Worm (Caenorhabditis elegans) whole organism, late embryonic: ENCODE results near the gene Y38E10A.34.

Source experiments
- C08G9.2 ChIP-seq: sonication (generic microtip); optimal IDR thresholded peaks from 2 replicates; lab custom pipeline; 2016; ENCODE audit warnings: mild to moderate bottlenecking, missing genetic modification characterization, moderate library complexity, missing compliant biosample characterization
- C38D4.7 ChIP-seq: fragments of 200-800 bp; sonication (Bioruptor generic); optimal IDR thresholded peaks from 2 replicates; lab custom pipeline; 2018; ENCODE audit warnings: mild to moderate bottlenecking, missing genetic modification characterization, moderate library complexity, missing compliant biosample characterization
- K02D7.2 ChIP-seq: sonication (generic microtip); optimal IDR thresholded peaks from 2 replicates; lab custom pipeline; 2017; ENCODE audit warnings: mild to moderate bottlenecking, missing genetic modification characterization, missing compliant biosample characterization
- K09A11.1 ChIP-seq: sonication (generic microtip); optimal IDR thresholded peaks from 2 replicates; lab custom pipeline; 2017; ENCODE audit warnings: antibody characterized with exemption, mild to moderate bottlenecking, missing genetic modification characterization, missing compliant biosample characterization; ENCODE audit not compliant: insufficient read depth
- ama-1 ChIP-seq: fragments of 150-350 bp; optimal IDR thresholded peaks from 2 replicates; lab custom pipeline; 2014
- ceh-14 ChIP-seq: sonication (generic microtip); optimal IDR thresholded peaks from 2 replicates; lab custom pipeline; 2016; ENCODE audit warnings: missing genotype, missing genetic modification characterization, missing compliant biosample characterization
- ceh-18 ChIP-seq: sonication (generic microtip); optimal IDR thresholded peaks from 2 replicates; lab custom pipeline; 2016; ENCODE audit warnings: missing genetic modification characterization, missing compliant biosample characterization
- ceh-19 ChIP-seq: fragments of 200-800 bp; sonication (Bioruptor generic); optimal IDR thresholded peaks from 2 replicates; lab custom pipeline; 2018; ENCODE audit warnings: mild to moderate bottlenecking, missing genetic modification characterization, missing compliant biosample characterization
- ceh-22 ChIP-seq: sonication (generic microtip); optimal IDR thresholded peaks from 2 replicates; lab custom pipeline; 2017; ENCODE audit warnings: missing biosample characterization, missing genetic modification characterization
- ceh-30 ChIP-seq: fragments of 150-350 bp; optimal IDR thresholded peaks from 2 replicates; lab custom pipeline; 2014; ENCODE audit warnings: missing biosample characterization, missing genetic modification characterization
- ceh-31 ChIP-seq: sonication (generic microtip); optimal IDR thresholded peaks from 2 replicates; lab custom pipeline; 2016; ENCODE audit warnings: missing genetic modification characterization, missing compliant biosample characterization
- ceh-45 ChIP-seq: fragments of 200-800 bp; sonication (Bioruptor generic); IDR thresholded peaks from 2 replicates; pipeline ENCODE4 v1.3.6; 2022; ENCODE audit warnings: missing genetic modification reagents, missing genetic modification characterization, missing compliant biosample characterization
- ceh-6 ChIP-seq: fragments of 200-800 bp; sonication (Bioruptor generic); optimal IDR thresholded peaks from 2 replicates; lab custom pipeline; 2018; ENCODE audit warnings: mild to moderate bottlenecking, missing genetic modification characterization, missing compliant biosample characterization
- che-1 ChIP-seq: sonication (generic microtip); optimal IDR thresholded peaks from 2 replicates; lab custom pipeline; 2016; ENCODE audit warnings: mild to moderate bottlenecking, missing genetic modification characterization, missing compliant biosample characterization
- dmd-4 ChIP-seq: sonication (generic microtip); optimal IDR thresholded peaks from 2 replicates; lab custom pipeline; 2016; ENCODE audit warnings: borderline replicate concordance, missing genetic modification characterization, missing compliant biosample characterization
- dve-1 ChIP-seq: sonication (generic microtip); optimal IDR thresholded peaks from 2 replicates; lab custom pipeline; 2017; ENCODE audit warnings: antibody characterized with exemption, mild to moderate bottlenecking, missing genetic modification characterization, missing compliant biosample characterization
- elt-2 ChIP-seq: sonication (generic microtip); optimal IDR thresholded peaks from 2 replicates; lab custom pipeline; 2016; ENCODE audit warnings: missing genetic modification reagents, missing genetic modification characterization, missing compliant biosample characterization
- ets-4 ChIP-seq: sonication (generic microtip); optimal IDR thresholded peaks from 2 replicates; lab custom pipeline; 2016; ENCODE audit warnings: missing genetic modification characterization, missing compliant biosample characterization
- eyg-1 ChIP-seq: sonication (generic microtip); optimal IDR thresholded peaks from 2 replicates; lab custom pipeline; 2016; ENCODE audit warnings: missing genotype, missing genetic modification characterization, missing compliant biosample characterization
- fax-1 ChIP-seq: sonication (generic microtip); optimal IDR thresholded peaks from 2 replicates; lab custom pipeline; 2016; ENCODE audit warnings: missing genotype, missing genetic modification characterization, missing compliant biosample characterization
- fkh-6 ChIP-seq: sonication (generic microtip); optimal IDR thresholded peaks from 2 replicates; lab custom pipeline; 2016; ENCODE audit warnings: missing genetic modification characterization, missing compliant biosample characterization
- gmeb-2 ChIP-seq: sonication (generic microtip); optimal IDR thresholded peaks from 2 replicates; lab custom pipeline; 2016; ENCODE audit warnings: missing genetic modification characterization, inconsistent platforms, missing compliant biosample characterization
- hlh-15 ChIP-seq: sonication (generic microtip); optimal IDR thresholded peaks from 2 replicates; lab custom pipeline; 2016; ENCODE audit warnings: missing genetic modification characterization, missing compliant biosample characterization
- hlh-8 ChIP-seq: sonication (generic microtip); optimal IDR thresholded peaks from 2 replicates; lab custom pipeline; 2016; ENCODE audit warnings: missing genotype, missing genetic modification characterization, missing compliant biosample characterization
- madf-2 ChIP-seq: sonication (generic microtip); optimal IDR thresholded peaks from 2 replicates; lab custom pipeline; 2017; ENCODE audit warnings: missing genetic modification characterization, missing compliant biosample characterization
- mec-3 ChIP-seq: sonication (generic microtip); optimal IDR thresholded peaks from 2 replicates; lab custom pipeline; 2016; ENCODE audit warnings: borderline replicate concordance, missing genetic modification characterization, missing compliant biosample characterization
- npax-4 ChIP-seq: sonication (generic microtip); optimal IDR thresholded peaks from 2 replicates; lab custom pipeline; 2016; ENCODE audit warnings: missing genetic modification characterization, missing compliant biosample characterization
- odd-2 ChIP-seq: sonication (generic microtip); optimal IDR thresholded peaks from 2 replicates; lab custom pipeline; 2017; ENCODE audit warnings: antibody characterized with exemption, mild to moderate bottlenecking, missing genetic modification characterization, missing compliant biosample characterization
- pax-1 ChIP-seq: fragments of 150-350 bp; optimal IDR thresholded peaks from 2 replicates; lab custom pipeline; 2014; ENCODE audit warnings: missing biosample characterization, missing genetic modification characterization
- pha-2 ChIP-seq: sonication (generic microtip); optimal IDR thresholded peaks from 2 replicates; lab custom pipeline; 2017; ENCODE audit warnings: mild to moderate bottlenecking, missing genetic modification characterization, missing compliant biosample characterization
- pqm-1 ChIP-seq: sonication (generic microtip); optimal IDR thresholded peaks from 2 replicates; lab custom pipeline; 2016; ENCODE audit warnings: missing genetic modification characterization, missing compliant biosample characterization
- ref-2 ChIP-seq: sonication (generic microtip); optimal IDR thresholded peaks from 2 replicates; lab custom pipeline; 2016; ENCODE audit warnings: missing genetic modification characterization, missing compliant biosample characterization
- rnt-1 ChIP-seq: sonication (generic microtip); optimal IDR thresholded peaks from 2 replicates; lab custom pipeline; 2016; ENCODE audit warnings: missing genetic modification characterization, missing compliant biosample characterization
- sox-4 ChIP-seq: sonication (generic microtip); optimal IDR thresholded peaks from 2 replicates; lab custom pipeline; 2017; ENCODE audit warnings: mild to moderate bottlenecking, missing genetic modification characterization, inconsistent platforms, missing compliant biosample characterization
- tbx-7 ChIP-seq: sonication (generic microtip); optimal IDR thresholded peaks from 2 replicates; lab custom pipeline; 2016; ENCODE audit warnings: missing genotype, missing genetic modification characterization, missing compliant biosample characterization
- ttx-3 ChIP-seq: sonication (generic microtip); optimal IDR thresholded peaks from 2 replicates; lab custom pipeline; 2016; ENCODE audit warnings: missing genetic modification reagents, missing genetic modification characterization, missing compliant biosample characterization
- unc-3 ChIP-seq, 2 experiments: fragments of 200-800 bp in 1 of 2; sonication (Bioruptor generic) in 1 of 2; sonication (generic microtip) in 1 of 2; conservative IDR thresholded peaks in 1 of 2; optimal IDR thresholded peaks in 1 of 2; 2 replicates each; pipeline versions ENCODE4 v1.3.6 to Lab custom; 2016 to 2022; ENCODE audit warnings: missing compliant biosample characterization in 2 of 2, missing genetic modification characterization in 2 of 2, missing genetic modification reagents in 1 of 2
- unc-55 ChIP-seq: sonication (generic microtip); optimal IDR thresholded peaks from 2 replicates; lab custom pipeline; 2017; ENCODE audit warnings: missing biosample characterization, missing genetic modification reagents, missing genetic modification characterization
- unc-86 ChIP-seq: sonication (generic microtip); optimal IDR thresholded peaks from 2 replicates; lab custom pipeline; 2016; ENCODE audit warnings: missing genetic modification characterization, missing compliant biosample characterization
- zip-5 ChIP-seq: sonication (generic microtip); optimal IDR thresholded peaks from 2 replicates; lab custom pipeline; 2016; ENCODE audit warnings: missing genetic modification characterization, missing compliant biosample characterization

Y38E10A.34 gene

DNA sequence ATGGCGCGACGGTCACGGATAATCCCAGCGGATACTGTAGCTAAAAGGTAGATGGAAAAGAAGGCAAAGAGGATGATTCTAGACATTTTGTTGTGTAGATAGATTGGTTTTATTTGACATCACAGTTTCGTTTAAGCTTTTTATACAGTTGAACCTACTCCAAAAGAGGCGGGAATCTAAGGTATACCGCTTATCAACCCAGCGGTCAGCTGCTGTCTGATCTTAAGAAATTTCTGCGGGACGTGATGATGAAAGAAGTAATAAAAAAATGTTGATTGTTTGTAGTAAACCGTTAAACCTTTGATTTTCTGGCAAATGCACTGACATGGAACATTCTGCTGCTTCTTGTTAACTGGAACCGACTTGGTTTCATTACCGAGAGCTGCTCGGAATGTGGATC is 14.9 kb upstream of the Y38E10A.34 start, which contains the start of gene nspe-6:
nspe-6 (minus strand) TSS at position 101 of the 400 bp plus-strand sequence.
- TF ChIP-seq hlh-15 (tag; lab: Kevin White, UChicago) (no peak), madf-2 (no peak), zip-5 (no peak)

DNA sequence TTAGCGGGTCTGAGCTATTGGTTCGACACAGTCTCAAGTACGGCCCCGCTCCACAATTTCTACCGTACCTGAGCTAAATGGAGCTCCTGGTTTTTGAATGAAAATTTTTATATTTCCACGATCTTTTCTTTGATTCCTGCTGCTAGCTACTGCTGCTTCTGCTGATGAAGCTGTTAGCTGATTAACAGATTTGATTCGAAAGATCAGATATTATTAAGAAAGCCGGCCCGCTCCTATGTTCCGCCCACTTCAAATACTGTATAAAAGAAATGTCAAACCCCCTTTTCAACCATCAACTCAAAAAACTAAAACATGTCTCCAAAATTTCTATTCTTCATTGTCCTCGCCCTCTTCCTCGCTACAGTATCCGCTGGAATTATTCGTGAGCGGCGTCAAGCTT is 13.4 kb upstream of the Y38E10A.34 start, which contains the start of gene nspe-3:
nspe-3 (plus strand) TSS at position 301 of the 400 bp plus-strand sequence.
- TF ChIP-seq C08G9.2 (tag; lab: Kevin White, UChicago) (no peak), che-1 (no peak), K09A11.1 (tag; lab: Kevin White, UChicago) (no peak), pha-2 (no peak), fax-1 (tag; lab: Kevin White, UChicago) (no peak), fkh-6 (tag; lab: Kevin White, UChicago) (no peak), pqm-1 (tag; lab: Kevin White, UChicago) (no peak), ref-2 (tag; lab: Kevin White, UChicago) (no peak), ets-4 (tag; lab: Kevin White, UChicago) (no peak), dve-1 (tag; lab: Kevin White, UChicago) (no peak), sox-4 (tag; lab: Kevin White, UChicago) (no peak), ceh-6 (no peak), ceh-18 (no peak), tbx-7 (tag; lab: Kevin White, UChicago) (no peak)
- TF ChIP-seq, all 69 proteins: peak for 0

ce11 chrII:12619288-12619687 is 11.7 kb upstream of the Y38E10A.34 start, which contains the start of gene nspe-2:
nspe-2 (minus strand) TSS chrII:12619388.
- TF ChIP-seq mec-3 (tag; lab: Kevin White, UChicago) = no peak
- no peak for TF ChIP-seq K02D7.2 (tag; lab: Kevin White, UChicago)
- no peak for TF ChIP-seq C08G9.2 (tag; lab: Kevin White, UChicago)
- no peak for TF ChIP-seq odd-2
- no peak for TF ChIP-seq unc-55 (GFP tag; lab: Kevin White, UChicago)
- no peak for TF ChIP-seq gmeb-2 (tag; lab: Kevin White, UChicago)

ce11 chrII:12620764-12621163 is 10.2 kb upstream of the Y38E10A.34 start, which contains the start of gene nspe-1:
nspe-1 (minus strand) TSS chrII:12620864.
- TF ChIP-seq pqm-1 (tag; lab: Kevin White, UChicago) = no peak
- TF ChIP-seq dmd-4 (tag; lab: Kevin White, UChicago) = no peak
- no peak for TF ChIP-seq ttx-3
- no peak for TF ChIP-seq npax-4 (tag; lab: Kevin White, UChicago)
- no peak for TF ChIP-seq ama-1
- TF ChIP-seq pax-1 (tag; lab: Kevin White, UChicago) = no peak

DNA sequence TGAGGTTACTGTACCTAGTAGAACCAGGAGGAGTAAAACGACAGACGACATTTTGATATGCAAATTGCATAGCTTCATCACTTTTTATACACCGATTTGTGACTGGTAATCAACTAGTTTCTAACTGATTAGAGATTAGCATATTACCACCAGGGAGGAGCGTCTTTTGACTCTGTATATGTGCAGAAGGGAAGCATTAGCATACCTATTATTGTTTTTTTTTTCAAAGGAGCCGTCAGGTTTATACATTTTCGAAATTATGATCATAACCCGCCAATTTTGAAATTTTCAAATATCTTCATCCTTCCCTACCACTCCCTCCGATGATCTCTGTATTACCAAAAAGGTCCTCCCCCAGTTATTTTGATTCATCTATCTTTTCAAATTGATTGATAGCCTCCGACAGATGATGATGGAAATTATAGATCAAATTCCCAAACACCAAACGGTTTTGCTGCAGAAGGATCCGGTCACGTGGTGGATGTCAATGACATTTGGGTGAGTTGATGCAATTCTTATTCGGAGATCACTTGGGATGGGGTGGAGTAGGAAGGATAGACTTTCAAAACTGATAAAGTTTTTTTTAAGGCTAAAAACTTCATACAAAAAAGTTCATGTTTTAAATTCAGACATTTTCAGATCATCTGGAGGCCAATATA is 9.0 kb upstream of the Y38E10A.34 start, which contains the start of gene nspe-8:
nspe-8 (minus strand) TSS at position 51 of the 659 bp plus-strand sequence.
- no peak for TF ChIP-seq unc-86
- TF ChIP-seq ceh-31 (tag; lab: Kevin White, UChicago) = no peak

ce11 chrII:12622843-12623242 is 8.1 kb upstream of the Y38E10A.34 start:
- TF ChIP-seq ceh-14 (tag; lab: Kevin White, UChicago) (no peak), ceh-45 (GFP tag; lab: Robert Waterston, UW) (no peak), ceh-30 (no peak), mec-3 (tag; lab: Kevin White, UChicago) (no peak), dve-1 (tag; lab: Kevin White, UChicago) (no peak), ceh-22 (tag; lab: Kevin White, UChicago) (no peak), elt-2 (tag; lab: Kevin White, UChicago) (no peak), eyg-1 (no peak), C38D4.7 (GFP tag; lab: Kevin White, UChicago) (no peak), madf-2 (no peak), rnt-1 (tag; lab: Kevin White, UChicago) (no peak), unc-3 (GFP tag; conservative IDR thresholded peaks at IDR 0.05; lab: Robert Waterston, UW) (no peak), unc-3 (tag; optimal IDR thresholded peaks at IDR 0.05; lab: Kevin White, UChicago) (no peak), hlh-8 (no peak), ceh-19 (GFP tag; lab: Kevin White, UChicago) (no peak), gmeb-2 (tag; lab: Kevin White, UChicago) (no peak)
